Worm (Caenorhabditis elegans): Measurements from ENCODE around the gene dhhc-14.

- no peak for TF ChIP-seq med-1 (GFP tag; optimal IDR thresholded peaks at IDR 0.05; ENCODE audit: insufficient read depth)
- no peak for TF ChIP-seq T22C8.4 (GFP tag; IDR thresholded peaks at IDR 0.05)
- TF ChIP-seq flt-1 (GFP tag; IDR thresholded peaks at IDR 0.05), result no peak
- no peak for TF ChIP-seq ztf-29 (GFP tag; IDR thresholded peaks at IDR 0.05)
- no peak for TF ChIP-seq cog-1 (tag; optimal IDR thresholded peaks at IDR 0.05)
- no peak for TF ChIP-seq ztf-23 (GFP tag; IDR thresholded peaks at IDR 0.05)
- TF ChIP-seq ref-1 (GFP tag; conservative IDR thresholded peaks at IDR 0.05), result no peak
- no peak for TF ChIP-seq klf-2 (GFP tag; conservative IDR thresholded peaks at IDR 0.05)
- TF ChIP-seq tab-1 (GFP tag; IDR thresholded peaks at IDR 0.05), result no peak
These were observed 11.8 kb downstream of the dhhc-14 start for ce11 chrX:8563663-8564450.

Measured in whole organism, midembryonic.